Fruit fly (Drosophila melanogaster): Measurements from ENCODE around the gene Mcad.

Gene Mcad

DNA sequence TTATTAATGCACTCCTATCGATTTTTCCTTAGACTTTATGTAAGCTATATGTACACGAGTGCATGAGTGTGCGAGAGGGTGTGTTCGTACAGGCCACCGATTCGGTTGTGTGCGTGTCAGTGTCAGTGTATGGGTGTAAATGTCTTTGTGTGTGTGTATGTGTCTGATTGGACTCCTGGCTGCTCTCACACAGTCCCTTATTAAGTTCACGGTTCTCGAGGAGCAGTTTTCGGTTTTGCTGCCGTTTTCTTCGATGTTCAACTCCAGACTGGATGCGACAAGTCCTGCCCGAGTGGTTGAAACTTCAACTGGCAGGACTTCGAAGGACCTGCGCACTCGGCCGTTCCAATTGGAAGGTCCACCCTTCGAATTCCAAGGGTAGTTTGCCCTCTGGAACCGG is 5.8 kb upstream of the Mcad start:
- TF ChIP-seq Jra (GFP tag; optimal IDR thresholded peaks at IDR 0.05) (no peak), OdsH (GFP tag; optimal IDR thresholded peaks at IDR 0.05) (no peak), dl (GFP tag; optimal IDR thresholded peaks at IDR 0.05; ENCODE audit: insufficient read depth in 1 of 2, partially characterized antibody in 2 of 2) (no peak), sv (GFP tag; optimal IDR thresholded peaks at IDR 0.05) (no peak), ey (GFP tag; optimal IDR thresholded peaks at IDR 0.05) (no peak), HLH106 (tag; optimal IDR thresholded peaks at IDR 0.05) (no peak), Abd-B (GFP tag; optimal IDR thresholded peaks at IDR 0.05) (no peak), jim (GFP tag; optimal IDR thresholded peaks at IDR 0.05) (no peak), N (GFP tag; optimal IDR thresholded peaks at IDR 0.05) (no peak), CG9705 (GFP tag; optimal IDR thresholded peaks at IDR 0.05) (no peak), usp (GFP tag; optimal IDR thresholded peaks at IDR 0.05) (no peak), h (GFP tag; optimal IDR thresholded peaks at IDR 0.05) (no peak), lola (GFP tag; optimal IDR thresholded peaks at IDR 0.05) (no peak), psq (GFP tag; optimal IDR thresholded peaks at IDR 0.05) (no peak), CrebA (GFP tag; optimal IDR thresholded peaks at IDR 0.05; ENCODE audit: borderline replicate concordance) (no peak), brk (GFP tag; optimal IDR thresholded peaks at IDR 0.05) (no peak), woc (GFP tag; optimal IDR thresholded peaks at IDR 0.05) (no peak), dmrt93B (GFP tag; optimal IDR thresholded peaks at IDR 0.05) (no peak), foxo (GFP tag; optimal IDR thresholded peaks at IDR 0.05) (no peak)

DNA sequence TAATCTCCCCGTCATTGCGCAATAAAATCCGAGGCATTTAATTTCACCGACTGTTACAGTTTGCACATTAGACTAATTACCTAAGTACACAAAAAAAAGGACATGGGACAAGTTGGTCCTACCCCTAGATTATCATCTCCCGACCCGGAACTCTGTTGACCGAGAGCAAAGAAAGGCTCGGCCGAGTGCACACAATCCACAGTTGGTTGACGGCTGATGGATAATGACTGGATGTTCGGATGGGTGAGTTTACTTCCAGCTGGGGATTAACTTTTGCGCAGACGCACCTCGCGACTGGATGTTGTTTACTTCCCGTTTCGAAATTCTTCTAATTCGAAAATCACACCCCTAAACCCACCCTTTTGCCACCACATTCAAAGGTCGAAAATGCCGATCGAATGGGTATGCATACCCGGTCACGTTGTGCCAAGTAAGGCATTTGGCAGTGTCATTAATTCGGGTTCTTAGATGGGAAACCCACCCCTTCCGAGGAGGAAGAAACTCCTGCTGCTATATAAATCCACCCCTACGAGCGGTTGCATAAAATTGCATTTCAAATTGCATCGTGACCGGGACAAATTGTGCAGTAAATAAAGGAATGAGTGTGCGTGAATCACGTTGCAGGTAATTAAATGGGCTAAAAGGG is 4.7 kb upstream of the Mcad start:
- TF ChIP-seq Rel (GFP tag; optimal IDR thresholded peaks at IDR 0.05) (no peak), Rel (tag; optimal IDR thresholded peaks at IDR 0.05) (no peak), GATAd (GFP tag; optimal IDR thresholded peaks at IDR 0.05) (no peak), Hr83 (GFP tag; optimal IDR thresholded peaks at IDR 0.05; ENCODE audit: poor library complexity, severe bottlenecking) (no peak), h (GFP tag; optimal IDR thresholded peaks at IDR 0.05) (no peak), psq (GFP tag; optimal IDR thresholded peaks at IDR 0.05) (no peak), usp (GFP tag; optimal IDR thresholded peaks at IDR 0.05) (no peak), sage (GFP tag; optimal IDR thresholded peaks at IDR 0.05) (no peak), Dif (GFP tag; optimal IDR thresholded peaks at IDR 0.05; ENCODE audit: partially characterized antibody) (no peak), Hr78 (GFP tag; optimal IDR thresholded peaks at IDR 0.05) (no peak), woc (GFP tag; optimal IDR thresholded peaks at IDR 0.05) (no peak), Jra (GFP tag; optimal IDR thresholded peaks at IDR 0.05) (no peak), Vsx2 (GFP tag; optimal IDR thresholded peaks at IDR 0.05; ENCODE audit: partially characterized antibody) (no peak), CG9705 (GFP tag; optimal IDR thresholded peaks at IDR 0.05) (no peak), HLH106 (tag; optimal IDR thresholded peaks at IDR 0.05) (no peak), rgr (GFP tag; optimal IDR thresholded peaks at IDR 0.05) (no peak), CrebA (GFP tag; optimal IDR thresholded peaks at IDR 0.05; ENCODE audit: borderline replicate concordance) (no peak)

- TF ChIP-seq br (GFP tag; optimal IDR thresholded peaks at IDR 0.05) (no peak), tai (GFP tag; optimal IDR thresholded peaks at IDR 0.05) (no peak), HLH106 (tag; optimal IDR thresholded peaks at IDR 0.05) (no peak), usp (GFP tag; optimal IDR thresholded peaks at IDR 0.05) (no peak), fru (GFP tag; optimal IDR thresholded peaks at IDR 0.05) (no peak), Sp1 (GFP tag; optimal IDR thresholded peaks at IDR 0.05) (no peak), dl (GFP tag; optimal IDR thresholded peaks at IDR 0.05; ENCODE audit: insufficient read depth in 1 of 2, partially characterized antibody in 2 of 2) (no peak), Hr83 (GFP tag; optimal IDR thresholded peaks at IDR 0.05; ENCODE audit: poor library complexity, severe bottlenecking) (no peak), CG32264 (GFP tag; optimal IDR thresholded peaks at IDR 0.05) (no peak), Abd-B (GFP tag; optimal IDR thresholded peaks at IDR 0.05) (no peak), Hnf4 (GFP tag; optimal IDR thresholded peaks at IDR 0.05) (no peak), CG9705 (GFP tag; optimal IDR thresholded peaks at IDR 0.05) (no peak), brk (GFP tag; optimal IDR thresholded peaks at IDR 0.05) (no peak)
Observed at dm6 chr3L:7717863-7718560, 1.1 kb upstream of the Mcad start, which contains the start of gene Ank2. TSS of gene Ank2 (minus strand) at chr3L:7718395.
